Worm (Caenorhabditis elegans): ENCODE data around the gene pigt-1.

The pigt-1 gene

ce11 chrV:10965501-10965900 is 6.9 kb upstream of the pigt-1 start, which contains the start of the genes ctf-4 and eef-1G (continued):
- TF ChIP-seq madf-3 (GFP tag; IDR thresholded peaks at IDR 0.05) (peak; percentile 90), unc-62 (GFP tag; optimal IDR thresholded peaks at IDR 0.05) (peak; percentile 40), dpff-1 (tag; optimal IDR thresholded peaks at IDR 0.05) (no peak), F37B4.10 (GFP tag; IDR thresholded peaks at IDR 0.05) (no peak), ama-1 (optimal IDR thresholded peaks at IDR 0.05) (no peak), ama-1 (GFP tag; optimal IDR thresholded peaks at IDR 0.05) (no peak), lin-40 (tag; optimal IDR thresholded peaks at IDR 0.05) (peak; percentile 94), somi-1 (GFP tag; optimal IDR thresholded peaks at IDR 0.05) (peak; percentile 78), lsy-27 (tag; optimal IDR thresholded peaks at IDR 0.05; ENCODE audit: borderline replicate concordance, insufficient read depth) (no peak), ztf-26 (tag; optimal IDR thresholded peaks at IDR 0.05) (peak; percentile 77), pha-4 (tag; optimal IDR thresholded peaks at IDR 0.05) (peak; percentile 87), F57C9.4 (tag; optimal IDR thresholded peaks at IDR 0.05) (no peak), lin-35 (GFP tag; optimal IDR thresholded peaks at IDR 0.05) (peak; percentile 26 to 96 (median 60)), Y95B8A.8 (GFP tag; IDR thresholded peaks at IDR 0.05) (peak; percentile 83; the same call in 1 of the 2 replicates), hsf-1 (GFP tag; IDR thresholded peaks at IDR 0.05) (peak; percentile 76), gei-17 (GFP tag; optimal IDR thresholded peaks at IDR 0.05) (peak; percentile 66), D2030.7 (GFP tag; IDR thresholded peaks at IDR 0.05) (peak; percentile 82), pbrm-1 (GFP tag; IDR thresholded peaks at IDR 0.05) (peak; percentile 91), ceh-27 (GFP tag; optimal IDR thresholded peaks at IDR 0.05) (peak; percentile 93), ekl-4 (GFP tag; IDR thresholded peaks at IDR 0.05) (peak; percentile 93), Y56A3A.18 (GFP tag; IDR thresholded peaks at IDR 0.05) (0 out of 2 replicates have a peak, but pooled peaks have one; percentile 21), T26A5.8 (tag; optimal IDR thresholded peaks at IDR 0.05) (no peak), B0035.1 (tag; optimal IDR thresholded peaks at IDR 0.05) (no peak), tbp1 (GFP tag; optimal IDR thresholded peaks at IDR 0.05) (peak; percentile 74), madf-6 (GFP tag; IDR thresholded peaks at IDR 0.05) (peak; percentile 91), F57A8.1 (GFP tag; optimal IDR thresholded peaks at IDR 0.05) (no peak), mes-4 (tag; optimal IDR thresholded peaks at IDR 0.05) (no peak), Y67H2A.10 (GFP tag; conservative IDR thresholded peaks at IDR 0.05) (0 out of 2 replicates have a peak, but pooled peaks have one; percentile 32), ztf-3 (GFP tag; optimal IDR thresholded peaks at IDR 0.05) (peak; percentile 36), die-1 (tag; optimal IDR thresholded peaks at IDR 0.05) (no peak), F49E8.2 (tag; optimal IDR thresholded peaks at IDR 0.05; ENCODE audit: insufficient read depth) (peak; percentile 51), ztf-18 (tag; optimal IDR thresholded peaks at IDR 0.05) (peak; percentile 74), Y79H2A.3 (GFP tag; conservative IDR thresholded peaks at IDR 0.05) (no peak), cebp-1 (GFP tag; IDR thresholded peaks at IDR 0.05) (peak; percentile 61; the same call in 1 of the 2 replicates), cebp-1 (tag; optimal IDR thresholded peaks at IDR 0.05) (peak; percentile 88), F22D6.2 (tag; optimal IDR thresholded peaks at IDR 0.05) (peak; percentile 70), snpc-1.3 (tag; optimal IDR thresholded peaks at IDR 0.05; ENCODE audit: insufficient read depth) (peak; percentile 88), B0261.1 (tag; optimal IDR thresholded peaks at IDR 0.05) (no peak), ceh-91 (GFP tag; IDR thresholded peaks at IDR 0.05) (peak; percentile 83), him-1 (tag; optimal IDR thresholded peaks at IDR 0.05) (peak; percentile 8), C17E4.6 (GFP tag; IDR thresholded peaks at IDR 0.05) (peak; percentile 54; the same call in 1 of the 2 replicates), B0336.3 (GFP tag; IDR thresholded peaks at IDR 0.05) (peak; percentile 75), ztf-28 (GFP tag; IDR thresholded peaks at IDR 0.05) (no peak), attf-5 (GFP tag; optimal IDR thresholded peaks at IDR 0.05) (peak; percentile 97), ceh-79 (tag; optimal IDR thresholded peaks at IDR 0.05) (no peak), egrh-3 (GFP tag; IDR thresholded peaks at IDR 0.05) (no peak), tbx-9 (tag; optimal IDR thresholded peaks at IDR 0.05; ENCODE audit: borderline replicate concordance) (no peak), sea-2 (GFP tag; IDR thresholded peaks at IDR 0.05) (no peak), F23B12.7 (tag; optimal IDR thresholded peaks at IDR 0.05; ENCODE audit: insufficient read depth) (peak; percentile 97)
